Fruit fly (Drosophila melanogaster) whole organism, embryonic: ENCODE results near the gene CG6409.
A peak's percentile ranks its signal among the peaks of the same experiment; 100 is the strongest.

Experiments
- Adf1 ChIP-seq: fragments of 200-800 bp; sonication (Bioruptor generic); IDR thresholded peaks from 2 replicates; pipeline ENCODE4 v1.3.6; 2022; ENCODE audit warnings: missing biosample characterization, missing genetic modification characterization
- B-H2 ChIP-seq: fragments of 200-800 bp; sonication (Bioruptor generic); optimal IDR thresholded peaks from 2 replicates; lab custom pipeline; 2018; ENCODE audit warnings: missing biosample characterization, mild to moderate bottlenecking, missing genetic modification characterization
- CG10979 ChIP-seq: fragments of 200-800 bp; sonication (Bioruptor generic); optimal IDR thresholded peaks from 2 replicates; lab custom pipeline; 2018; ENCODE audit warnings: missing biosample characterization, mild to moderate bottlenecking, missing genetic modification characterization, moderate library complexity
- CG11398 ChIP-seq: fragments of 200-800 bp; sonication (Bioruptor generic); optimal IDR thresholded peaks from 2 replicates; lab custom pipeline; 2016; ENCODE audit warnings: missing biosample characterization, missing genetic modification characterization
- CG12071 ChIP-seq: fragments of 200-800 bp; sonication (Bioruptor generic); optimal IDR thresholded peaks from 3 replicates; lab custom pipeline; 2018; ENCODE audit warnings: missing biosample characterization, mild to moderate bottlenecking, missing genetic modification characterization
- CG14710 ChIP-seq: fragments of 200-800 bp; sonication (Bioruptor generic); optimal IDR thresholded peaks from 3 replicates; lab custom pipeline; 2019; ENCODE audit warnings: missing biosample characterization, mild to moderate bottlenecking, missing genetic modification characterization, moderate library complexity
- CG2712 ChIP-seq: fragments of 200-800 bp; optimal IDR thresholded peaks from 3 replicates; lab custom pipeline; 2019; ENCODE audit warnings: missing biosample characterization, mild to moderate bottlenecking, missing genetic modification characterization, moderate library complexity
- CG31441 ChIP-seq: fragments of 200-800 bp; sonication (Bioruptor generic); IDR thresholded peaks from 2 replicates; pipeline ENCODE4 v1.3.6; 2022; ENCODE audit warnings: missing biosample characterization, missing genetic modification characterization
- CG32772 ChIP-seq: fragments of 200-800 bp; sonication (Bioruptor generic); IDR thresholded peaks from 2 replicates; pipeline ENCODE4 v1.3.6; 2022; ENCODE audit warnings: missing biosample characterization, missing genetic modification characterization
- CG4282 ChIP-seq: fragments of 200-800 bp; sonication (Bioruptor generic); optimal IDR thresholded peaks from 2 replicates; lab custom pipeline; 2016; ENCODE audit warnings: missing biosample characterization, missing genetic modification characterization
- CG5245 ChIP-seq: fragments of 200-800 bp; sonication (Bioruptor generic); optimal IDR thresholded peaks from 3 replicates; lab custom pipeline; 2016; ENCODE audit warnings: missing biosample characterization, missing genetic modification characterization
- CG6791 ChIP-seq: fragments of 200-800 bp; sonication (Bioruptor generic); IDR thresholded peaks from 3 replicates; pipeline ENCODE4 v1.3.6; 2022; ENCODE audit warnings: missing biosample characterization, missing genetic modification characterization; ENCODE audit not compliant: partially characterized antibody
- CG8359 ChIP-seq: fragments of 200-800 bp; sonication (Bioruptor generic); optimal IDR thresholded peaks from 2 replicates; lab custom pipeline; 2017; ENCODE audit warnings: missing biosample characterization, mild to moderate bottlenecking, missing genetic modification characterization, borderline replicate concordance
- CG9609 ChIP-seq: fragments of 200-800 bp; sonication (Bioruptor generic); optimal IDR thresholded peaks from 3 replicates; lab custom pipeline; 2016; ENCODE audit warnings: missing biosample characterization, missing genetic modification characterization
- CHES-1-like ChIP-seq: fragments of 200-800 bp; sonication (Bioruptor generic); optimal IDR thresholded peaks from 2 replicates; lab custom pipeline; 2016; ENCODE audit warnings: missing biosample characterization, missing genetic modification characterization
- Dbx ChIP-seq: fragments of 200-800 bp; sonication (Bioruptor generic); IDR thresholded peaks from 3 replicates; pipeline ENCODE4 v1.3.6; 2022; ENCODE audit warnings: missing biosample characterization, missing genetic modification characterization
- Drgx ChIP-seq: fragments of 200-800 bp; sonication (Bioruptor generic); IDR thresholded peaks from 2 replicates; pipeline ENCODE4 v1.3.6; 2022; ENCODE audit warnings: missing biosample characterization, missing genetic modification characterization
- Ets65A ChIP-seq: fragments of 200-800 bp; sonication (Bioruptor generic); peaks from one replicate; lab custom pipeline; 2016; ENCODE audit warnings: missing biosample characterization, missing genetic modification characterization
- Ets97D ChIP-seq: fragments of 200-800 bp; sonication (Bioruptor generic); optimal IDR thresholded peaks from 3 replicates; lab custom pipeline; 2016; ENCODE audit warnings: missing biosample characterization, missing genetic modification characterization
- HHEX ChIP-seq: fragments of 200-800 bp; sonication (Bioruptor generic); optimal IDR thresholded peaks from 3 replicates; lab custom pipeline; 2017; ENCODE audit warnings: missing biosample characterization, mild to moderate bottlenecking, missing genetic modification characterization, missing genetic modification reagents
- HLHmδ ChIP-seq: fragments of 200-800 bp; sonication (Bioruptor generic); optimal IDR thresholded peaks from 2 replicates; lab custom pipeline; 2018; ENCODE audit warnings: missing biosample characterization, mild to moderate bottlenecking, missing genetic modification characterization, moderate library complexity
- Hr78 ChIP-seq, 2 experiments: fragments of 200-800 bp in 1 of 2; fragments of >200 bp in 1 of 2; sonication (Bioruptor generic) in 1 of 2; optimal IDR thresholded peaks; 2 replicates each; lab custom pipeline; 2017 to 2019; ENCODE audit warnings: missing biosample characterization in 2 of 2, missing genetic modification characterization in 2 of 2, mild to moderate bottlenecking in 1 of 2, moderate library complexity in 1 of 2
- Oli ChIP-seq: fragments of 200-800 bp; sonication (Bioruptor generic); optimal IDR thresholded peaks from 2 replicates; lab custom pipeline; 2018; ENCODE audit warnings: missing biosample characterization, mild to moderate bottlenecking, missing genetic modification characterization, moderate library complexity
- Sry-δ ChIP-seq: fragments of 200-800 bp; sonication (Bioruptor generic); optimal IDR thresholded peaks from 2 replicates; lab custom pipeline; 2016; ENCODE audit warnings: missing biosample characterization, missing genetic modification characterization
- ab ChIP-seq: fragments of 200-800 bp; sonication (Bioruptor generic); optimal IDR thresholded peaks from 2 replicates; lab custom pipeline; 2016; ENCODE audit warnings: missing biosample characterization, missing genetic modification characterization
- bab2 ChIP-seq: fragments of 200-800 bp; sonication (Bioruptor generic); optimal IDR thresholded peaks from 2 replicates; lab custom pipeline; 2016; ENCODE audit warnings: missing biosample characterization, missing genetic modification characterization
- bsh ChIP-seq, 2 experiments: fragments of 200-800 bp; sonication (Bioruptor generic); optimal IDR thresholded peaks; 2 replicates each; lab custom pipeline; 2017 to 2018; ENCODE audit warnings: mild to moderate bottlenecking in 2 of 2, missing biosample characterization in 2 of 2, missing genetic modification characterization in 2 of 2, moderate library complexity in 1 of 2
- chif ChIP-seq, 2 experiments: fragments of 200-800 bp; sonication (Bioruptor generic); optimal IDR thresholded peaks; 3 replicates each; lab custom pipeline; 2016; ENCODE audit warnings: missing biosample characterization in 2 of 2, missing genetic modification characterization in 2 of 2
- chn ChIP-seq: fragments of 200-800 bp; sonication (Bioruptor generic); optimal IDR thresholded peaks from 2 replicates; lab custom pipeline; 2016; ENCODE audit warnings: missing biosample characterization, missing genetic modification characterization
- exex ChIP-seq: fragments of 200-800 bp; sonication (Bioruptor generic); optimal IDR thresholded peaks from 4 replicates; lab custom pipeline; 2018; ENCODE audit warnings: missing biosample characterization, mild to moderate bottlenecking, missing genetic modification characterization, moderate library complexity
- eyg ChIP-seq: fragments of 200-800 bp; sonication (Bioruptor generic); optimal IDR thresholded peaks from 3 replicates; lab custom pipeline; 2016; ENCODE audit warnings: missing biosample characterization, missing genetic modification characterization
- fru ChIP-seq: fragments of >200 bp; optimal IDR thresholded peaks from 2 replicates; lab custom pipeline; 2017
- grn ChIP-seq: fragments of 200-800 bp; sonication (Bioruptor generic); optimal IDR thresholded peaks from 3 replicates; lab custom pipeline; 2017; ENCODE audit warnings: missing biosample characterization, missing genetic modification characterization
- lbe ChIP-seq: fragments of 200-800 bp; sonication (Bioruptor generic); optimal IDR thresholded peaks from 2 replicates; lab custom pipeline; 2016; ENCODE audit warnings: missing biosample characterization, mild to moderate bottlenecking, missing genetic modification characterization
- lola ChIP-seq, 3 experiments: fragments of >200 bp in 2 of 3; fragments of 200-800 bp in 1 of 3; sonication (Bioruptor generic) in 1 of 3; optimal IDR thresholded peaks; 2 replicates each; lab custom pipeline; 2017 to 2019; ENCODE audit warnings: missing biosample characterization in 3 of 3, missing genetic modification characterization in 3 of 3, mild to moderate bottlenecking in 1 of 3, moderate library complexity in 1 of 3
- lov ChIP-seq, 2 experiments: fragments of 200-800 bp in 1 of 2; fragments of >200 bp in 1 of 2; sonication (Bioruptor generic) in 1 of 2; IDR thresholded peaks in 1 of 2; optimal IDR thresholded peaks in 1 of 2; 2 replicates in 1 of 2; 3 replicates in 1 of 2; pipeline versions ENCODE4 v1.3.6 to Lab custom; 2017 to 2022; ENCODE audit warnings: missing biosample characterization in 1 of 2, missing genetic modification characterization in 1 of 2
- nom ChIP-seq: fragments of 200-800 bp; sonication (Bioruptor generic); optimal IDR thresholded peaks from 2 replicates; lab custom pipeline; 2017; ENCODE audit warnings: missing biosample characterization, missing genetic modification characterization, mild to moderate bottlenecking, moderate library complexity, missing genetic modification reagents
- oc ChIP-seq: fragments of 200-800 bp; sonication (Bioruptor generic); optimal IDR thresholded peaks from 2 replicates; lab custom pipeline; 2018; ENCODE audit warnings: missing biosample characterization, mild to moderate bottlenecking, missing genetic modification characterization, moderate library complexity
- ranshi ChIP-seq: fragments of 200-800 bp; sonication (Bioruptor generic); IDR thresholded peaks from 2 replicates; pipeline ENCODE4 v1.3.6; 2022; ENCODE audit warnings: missing biosample characterization, missing genetic modification characterization
- sqz ChIP-seq: fragments of 200-800 bp; sonication (Bioruptor generic); optimal IDR thresholded peaks from 3 replicates; lab custom pipeline; 2018; ENCODE audit warnings: missing biosample characterization, mild to moderate bottlenecking, missing genetic modification characterization
- tx ChIP-seq: fragments of 200-800 bp; sonication (Bioruptor generic); optimal IDR thresholded peaks from 2 replicates; lab custom pipeline; 2016; ENCODE audit warnings: missing biosample characterization, missing genetic modification characterization
- vfl ChIP-seq: fragments of 200-800 bp; sonication (Bioruptor generic); optimal IDR thresholded peaks from 2 replicates; lab custom pipeline; 2016; ENCODE audit warnings: missing biosample characterization, missing genetic modification characterization
- zf30C ChIP-seq: fragments of 200-800 bp; sonication (Bioruptor generic); optimal IDR thresholded peaks from 3 replicates; lab custom pipeline; 2018; ENCODE audit warnings: missing biosample characterization, mild to moderate bottlenecking, missing genetic modification characterization
- zfh2 ChIP-seq: fragments of 200-800 bp; sonication (Bioruptor generic); optimal IDR thresholded peaks from 2 replicates; lab custom pipeline; 2016; ENCODE audit warnings: missing biosample characterization, missing genetic modification characterization

CG6409 gene

dm6 chr3L:10928801-10929200, 46.6 kb upstream of the CG6409 start:
- TF ChIP-seq CG6791 (GFP tag; lab: Robert Waterston, UW) (no peak), nom (GFP tag; lab: Kevin White, UChicago) (peak; percentile 90), CG12071 (GFP tag; lab: Kevin White, UChicago) (no peak), B-H2 (GFP tag; lab: Kevin White, UChicago) (no peak), Ets65A (GFP tag; lab: Kevin White, UChicago) (peak; percentile 5), Drgx (GFP tag; lab: Robert Waterston, UW) (peak; percentile 70; the same call in 1 of the 2 replicates), vfl (GFP tag; lab: Kevin White, UChicago) (no peak), CG2712 (tag; lab: Kevin White, UChicago) (no peak), grn (GFP tag; lab: Kevin White, UChicago) (no peak), lbe (GFP tag; lab: Kevin White, UChicago) (peak; percentile 40), CG31441 (no peak), Dbx (GFP tag; lab: Robert Waterston, UW) (no peak), bab2 (no peak), HLHmδ (GFP tag; lab: Kevin White, UChicago) (no peak), fru (lab: Kevin White, UChicago) (no peak), HHEX (GFP tag; lab: Kevin White, UChicago) (no peak)

DNA sequence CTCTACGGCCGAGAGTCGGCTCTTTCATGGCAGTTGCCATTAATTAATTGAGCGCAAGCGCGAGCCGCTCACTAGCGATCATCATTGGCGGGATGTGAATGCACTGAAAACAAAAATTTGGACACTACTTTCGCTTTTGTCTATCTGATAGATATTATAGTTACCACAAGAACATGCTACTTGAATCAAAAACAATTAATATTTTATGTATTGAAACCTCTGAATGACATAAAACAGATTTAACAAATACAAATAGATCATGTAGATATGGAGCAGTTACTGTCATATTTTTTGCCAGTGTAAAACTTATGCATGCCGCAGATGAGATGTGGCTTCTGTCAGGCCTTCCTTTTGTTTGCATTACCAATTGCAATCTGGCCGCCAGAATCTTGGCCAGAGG, 45.8 kb upstream of the CG6409 start:
- TF ChIP-seq CG14710 (tag; lab: Kevin White, UChicago), result no peak
- TF ChIP-seq Drgx (GFP tag; lab: Robert Waterston, UW), result peak; percentile 70
- no peak for TF ChIP-seq oc (tag; lab: Kevin White, UChicago)
- TF ChIP-seq CG11398, result no peak
- peak in 1 of 2 experiments; percentile 40 for TF ChIP-seq bsh (GFP tag; optimal IDR thresholded peaks at IDR 0.05; lab: Kevin White, UChicago)
- TF ChIP-seq CG8359 (GFP tag; lab: Kevin White, UChicago), result no peak
- TF ChIP-seq, all 482 proteins: peak for 2

DNA sequence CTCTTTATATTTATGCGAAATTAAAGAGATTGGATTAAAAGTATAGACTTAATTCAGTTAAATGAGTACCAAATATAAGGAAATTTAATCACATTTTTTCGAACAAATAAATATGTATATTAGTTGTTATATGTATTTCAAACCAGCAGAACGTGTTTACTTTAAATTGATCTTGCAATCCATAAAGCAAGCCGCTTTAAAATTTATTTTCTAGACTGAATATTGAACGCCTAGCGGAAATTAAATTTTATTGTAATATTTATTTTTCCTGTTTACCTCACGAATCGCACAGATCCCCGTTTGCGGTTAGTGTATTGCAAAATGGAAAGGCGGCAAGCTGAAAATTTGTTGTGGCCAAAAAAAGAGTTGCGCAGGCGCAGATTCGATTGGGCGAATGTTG, 45.2 kb upstream of the CG6409 start:
- no peak for TF ChIP-seq lola (GFP tag; optimal IDR thresholded peaks at IDR 0.05; lab: Kevin White, UChicago)

- TF ChIP-seq sqz (GFP tag; lab: Kevin White, UChicago), result no peak
- no peak for TF ChIP-seq Adf1 (GFP tag; lab: Robert Waterston, UW)
- TF ChIP-seq eyg (GFP tag; lab: Kevin White, UChicago), result no peak
- no peak for TF ChIP-seq chif (GFP tag; optimal IDR thresholded peaks at IDR 0.05; lab: Kevin White, UChicago)
- TF ChIP-seq, all 482 proteins: peak for 0
Measured at dm6 chr3L:10924683-10925082, 42.5 kb upstream of the CG6409 start.

- TF ChIP-seq chn (GFP tag; lab: Kevin White, UChicago) (no peak), CG32772 (GFP tag; lab: Robert Waterston, UW) (no peak), CG10979 (no peak), zf30C (GFP tag; lab: Kevin White, UChicago) (no peak), Ets65A (GFP tag; lab: Kevin White, UChicago) (no peak), CG5245 (GFP tag; lab: Kevin White, UChicago) (no peak), lov (optimal IDR thresholded peaks at IDR 0.05; lab: Kevin White, UChicago) (no peak), lov (GFP tag; IDR thresholded peaks at IDR 0.05; lab: Robert Waterston, UW) (no peak), ab (GFP tag; lab: Kevin White, UChicago) (no peak), ranshi (GFP tag; lab: Robert Waterston, UW) (no peak), CHES-1-like (GFP tag; lab: Kevin White, UChicago) (no peak), zfh2 (no peak), CG4282 (GFP tag; lab: Kevin White, UChicago) (no peak), Sry-δ (GFP tag; lab: Kevin White, UChicago) (no peak), exex (tag; lab: Kevin White, UChicago) (no peak), Ets97D (GFP tag; lab: Kevin White, UChicago) (no peak), tx (GFP tag; lab: Kevin White, UChicago) (no peak), Oli (tag; lab: Kevin White, UChicago) (no peak), bsh (GFP tag; optimal IDR thresholded peaks at IDR 0.05; lab: Kevin White, UChicago) (peak in 1 of 2 experiments; percentile 52), Hr78 (GFP tag; optimal IDR thresholded peaks at IDR 0.05; lab: Kevin White, UChicago) (no peak), CG9609 (GFP tag; lab: Kevin White, UChicago) (no peak)
Measured at dm6 chr3L:10922973-10923372, 40.8 kb upstream of the CG6409 start.
